Worm (Caenorhabditis elegans): ENCODE measurements around the gene rnp-3.
"Not testable (repeated sequence)": the region's sequence is repeated elsewhere in the genome, so short reads cannot be mapped to it uniquely, and the experiment has no call there.

rnp-3 gene

DNA sequence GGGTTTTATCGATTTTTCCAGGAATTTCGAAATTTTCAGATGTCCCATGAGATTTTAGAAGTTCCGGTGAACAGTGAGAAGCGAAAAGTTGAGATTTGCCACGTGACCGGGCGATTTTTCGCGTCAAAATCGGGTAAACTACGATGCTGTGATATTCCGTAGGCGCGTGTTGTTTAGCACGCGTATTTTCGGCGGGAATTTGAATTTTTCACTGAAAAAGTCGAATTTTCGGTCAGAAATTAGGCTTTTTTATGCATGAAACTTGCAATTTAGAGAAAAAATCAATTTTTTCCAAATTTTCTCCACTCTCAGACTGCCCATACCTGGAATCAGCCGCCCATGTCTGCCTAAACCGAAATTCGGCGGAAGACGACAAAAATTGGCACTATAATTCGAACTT, 4.5 kb downstream of the rnp-3 start, which contains the start of gene tsen-34:
Gene tsen-34 (plus strand): TSS at position 34 of the 400 bp plus-strand sequence.
- TF ChIP-seq ztf-29 (GFP tag; IDR thresholded peaks at IDR 0.05) = no peak
- no peak for TF ChIP-seq ztf-23 (GFP tag; IDR thresholded peaks at IDR 0.05)
- no peak for TF ChIP-seq T22C8.4 (GFP tag; IDR thresholded peaks at IDR 0.05)
- no peak for TF ChIP-seq ref-1 (GFP tag; conservative IDR thresholded peaks at IDR 0.05)
- no peak for TF ChIP-seq cog-1 (tag; optimal IDR thresholded peaks at IDR 0.05)
- TF ChIP-seq flt-1 (GFP tag; IDR thresholded peaks at IDR 0.05) = no peak
- TF ChIP-seq tab-1 (GFP tag; IDR thresholded peaks at IDR 0.05) = no peak
- TF ChIP-seq med-1 (GFP tag; optimal IDR thresholded peaks at IDR 0.05; ENCODE audit: insufficient read depth) = no peak
- TF ChIP-seq klf-2 (GFP tag; conservative IDR thresholded peaks at IDR 0.05) = no peak

- TF ChIP-seq ztf-23 (GFP tag; IDR thresholded peaks at IDR 0.05) = 0 out of 2 replicates have a peak, but pooled peaks have one; percentile 39
Observed at ce11 chrIV:4180032-4180431, 6.1 kb downstream of the rnp-3 start.

DNA sequence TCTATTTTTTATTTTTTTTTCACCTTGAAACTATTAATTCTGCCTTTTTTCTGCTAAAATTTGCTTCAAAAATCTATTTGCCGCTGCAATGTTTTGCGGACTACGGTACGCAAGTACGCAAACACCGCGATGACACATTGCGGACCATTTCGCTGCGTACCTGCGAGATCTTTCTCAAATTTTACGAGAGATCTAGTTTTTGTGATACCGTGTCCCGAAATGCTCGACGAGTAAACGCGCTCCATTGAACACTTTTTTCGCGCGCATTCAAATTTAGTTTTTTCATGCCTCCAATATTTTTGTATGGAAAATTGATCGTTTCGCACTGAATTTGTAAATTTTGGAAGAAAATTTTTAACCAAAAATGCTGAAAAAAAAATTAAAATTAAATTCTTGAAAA, 10.9 kb downstream of the rnp-3 start:
- TF ChIP-seq flt-1 (GFP tag; IDR thresholded peaks at IDR 0.05) (peak; percentile 51; the same call in 1 of the 2 replicates), ztf-23 (GFP tag; IDR thresholded peaks at IDR 0.05) (peak; percentile 78)

DNA sequence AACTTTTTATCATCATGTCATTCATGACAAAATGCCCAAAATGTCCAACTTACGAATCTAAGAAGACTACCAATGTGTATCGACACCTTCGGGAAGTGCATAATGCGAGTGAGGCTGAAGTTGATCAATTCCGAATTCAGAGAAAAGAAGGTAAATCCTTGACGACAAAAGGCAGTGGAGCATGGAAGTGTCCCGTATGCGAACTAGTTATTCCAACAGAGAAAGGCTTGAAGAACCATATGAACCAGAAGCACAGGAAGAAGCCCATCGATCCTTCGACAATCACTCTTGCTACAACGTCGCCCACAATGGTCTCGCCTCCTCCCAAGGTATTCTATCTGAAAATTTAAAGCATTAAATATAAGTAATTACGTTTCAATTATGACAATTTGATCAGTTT, 12.2 kb downstream of the rnp-3 start, which contains the start of gene K08D10.11:
Gene K08D10.11 (minus strand): TSS at position 101 of the 400 bp plus-strand sequence.
- TF ChIP-seq med-1 (GFP tag; optimal IDR thresholded peaks at IDR 0.05; ENCODE audit: insufficient read depth); flt-1 (GFP tag; IDR thresholded peaks at IDR 0.05); tab-1 (GFP tag; IDR thresholded peaks at IDR 0.05): not testable (repeated sequence)

ce11 chrIV:4196729-4197128, 22.8 kb downstream of the rnp-3 start, which contains the start of gene K06B9.6:
Gene K06B9.6 (minus strand): TSS chrIV:4196829.
- TF ChIP-seq ztf-29 (GFP tag; IDR thresholded peaks at IDR 0.05); ref-1 (GFP tag; conservative IDR thresholded peaks at IDR 0.05); cog-1 (tag; optimal IDR thresholded peaks at IDR 0.05): not testable (repeated sequence)

DNA sequence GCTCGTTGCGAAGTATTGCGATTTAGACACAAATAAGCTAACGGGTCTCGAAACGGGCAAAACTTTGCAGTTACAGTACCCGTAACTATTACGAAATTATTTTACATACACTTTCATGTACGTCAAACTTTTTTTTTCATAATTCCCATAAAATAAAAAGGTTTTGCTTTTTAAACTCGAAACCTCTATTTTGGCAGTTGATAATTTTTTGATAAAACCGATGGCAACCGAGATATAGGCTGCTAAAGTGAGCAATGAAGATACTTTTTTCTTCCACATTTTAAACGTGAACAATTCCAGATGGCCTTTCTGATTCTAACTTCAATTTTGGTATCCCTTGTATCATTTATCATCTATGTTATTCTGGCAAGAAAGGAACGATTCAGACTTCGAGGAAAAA, 23.3 kb downstream of the rnp-3 start, which contains the start of gene cyp-25A6:
Gene cyp-25A6 (plus strand): TSS at position 301 of the 400 bp plus-strand sequence.
- not testable (repeated sequence) for TF ChIP-seq ztf-23 (GFP tag; IDR thresholded peaks at IDR 0.05); cog-1 (tag; optimal IDR thresholded peaks at IDR 0.05); tab-1 (GFP tag; IDR thresholded peaks at IDR 0.05)

DNA sequence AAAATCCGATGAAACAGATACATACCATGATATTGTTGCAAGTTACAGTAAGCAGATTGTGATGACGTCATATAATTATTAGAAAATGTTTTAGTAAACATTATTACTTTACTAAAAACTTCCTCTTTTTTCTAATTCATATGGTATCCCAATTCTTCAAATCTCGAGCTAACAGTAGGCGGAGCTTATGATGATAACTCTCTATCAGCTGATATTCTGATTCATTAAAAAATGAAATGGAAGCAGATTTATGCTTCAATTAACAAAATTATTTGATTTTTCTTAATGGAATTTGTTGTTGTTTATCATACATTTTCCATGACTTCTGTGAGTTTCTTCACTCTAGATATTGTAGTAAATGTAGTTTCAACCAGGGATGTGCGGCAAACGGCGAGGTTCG, 30.4 kb downstream of the rnp-3 start, which contains the start of gene pax-2:
Gene pax-2 (minus strand): TSS at position 101 of the 400 bp plus-strand sequence.
- TF ChIP-seq ztf-23 (GFP tag; IDR thresholded peaks at IDR 0.05) (no peak), med-1 (GFP tag; optimal IDR thresholded peaks at IDR 0.05; ENCODE audit: insufficient read depth) (no peak), cog-1 (tag; optimal IDR thresholded peaks at IDR 0.05) (no peak), T22C8.4 (GFP tag; IDR thresholded peaks at IDR 0.05) (no peak), klf-2 (GFP tag; conservative IDR thresholded peaks at IDR 0.05) (no peak), tab-1 (GFP tag; IDR thresholded peaks at IDR 0.05) (no peak), ztf-29 (GFP tag; IDR thresholded peaks at IDR 0.05) (no peak), ref-1 (GFP tag; conservative IDR thresholded peaks at IDR 0.05) (no peak), flt-1 (GFP tag; IDR thresholded peaks at IDR 0.05) (no peak)

DNA sequence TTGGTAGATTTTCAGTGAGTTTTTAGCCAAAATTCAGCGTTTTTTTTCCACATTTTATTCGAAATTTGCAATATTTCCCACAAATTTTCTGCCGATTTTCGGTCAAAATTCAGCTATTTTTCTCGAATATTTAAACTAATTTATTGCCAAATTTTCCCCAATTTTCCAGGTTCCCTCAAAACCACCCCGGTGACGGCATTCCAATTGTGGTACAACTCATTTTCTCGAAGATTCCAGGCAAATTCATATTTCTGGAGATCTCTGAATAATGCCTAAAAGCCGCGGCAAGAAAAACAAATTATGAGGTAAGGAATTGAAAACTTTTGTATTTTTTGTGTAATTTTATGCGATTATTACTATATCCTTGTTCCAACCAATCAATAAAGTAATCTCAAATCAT, 33.2 kb downstream of the rnp-3 start, which contains the start of gene osgn-1:
Gene osgn-1 (plus strand): TSS at position 301 of the 400 bp plus-strand sequence.
- TF ChIP-seq ztf-23 (GFP tag; IDR thresholded peaks at IDR 0.05) = no peak
- TF ChIP-seq T22C8.4 (GFP tag; IDR thresholded peaks at IDR 0.05) = no peak
- TF ChIP-seq flt-1 (GFP tag; IDR thresholded peaks at IDR 0.05) = no peak

DNA sequence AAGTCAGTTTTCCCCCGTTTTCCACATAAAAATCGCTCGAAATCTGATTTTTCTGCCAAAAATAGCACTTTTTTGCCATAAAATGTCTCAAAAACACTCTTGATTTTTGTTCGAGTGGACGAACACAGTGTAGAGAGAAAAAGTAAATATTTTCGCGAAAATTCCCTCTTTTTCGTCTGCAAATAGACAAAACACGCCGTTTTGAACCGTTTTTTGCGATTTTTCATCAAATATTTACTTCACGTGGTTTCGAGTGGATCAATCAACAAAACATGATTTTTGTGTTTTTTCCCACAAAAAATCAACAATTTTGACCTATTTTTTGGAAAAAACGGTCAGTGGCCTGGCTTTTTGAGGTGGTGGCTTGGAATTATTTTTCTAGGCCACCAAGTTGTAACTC, 35.2 kb downstream of the rnp-3 start:
- TF ChIP-seq klf-2 (GFP tag; conservative IDR thresholded peaks at IDR 0.05) = no peak

DNA sequence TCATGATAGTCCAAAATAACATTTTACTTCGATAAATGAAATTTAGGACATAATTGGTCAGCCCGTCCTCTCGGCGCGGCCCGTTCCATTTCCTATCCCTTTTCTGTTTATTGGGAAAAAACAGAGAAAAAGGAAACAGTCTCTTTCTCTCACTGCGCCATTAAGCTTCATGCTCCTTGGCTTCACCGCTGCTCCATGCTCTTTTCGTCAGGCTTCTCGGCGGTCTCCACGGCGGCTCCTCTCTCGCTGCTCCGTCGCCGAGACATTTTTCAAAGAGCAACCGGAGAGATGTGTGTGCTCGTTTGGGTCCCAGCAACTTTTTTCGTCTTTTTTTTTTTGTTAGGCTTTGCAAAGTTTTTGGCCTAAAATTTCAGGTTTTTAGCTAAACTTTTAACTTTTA, 37.0 kb downstream of the rnp-3 start:
- TF ChIP-seq T22C8.4 (GFP tag; IDR thresholded peaks at IDR 0.05) = no peak
- TF ChIP-seq flt-1 (GFP tag; IDR thresholded peaks at IDR 0.05) = no peak
- TF ChIP-seq tab-1 (GFP tag; IDR thresholded peaks at IDR 0.05) = no peak
- TF ChIP-seq med-1 (GFP tag; optimal IDR thresholded peaks at IDR 0.05; ENCODE audit: insufficient read depth) = no peak
- TF ChIP-seq ztf-29 (GFP tag; IDR thresholded peaks at IDR 0.05) = no peak
- TF ChIP-seq cog-1 (tag; optimal IDR thresholded peaks at IDR 0.05) = no peak
- TF ChIP-seq ztf-23 (GFP tag; IDR thresholded peaks at IDR 0.05) = no peak
- TF ChIP-seq klf-2 (GFP tag; conservative IDR thresholded peaks at IDR 0.05) = no peak
- TF ChIP-seq ref-1 (GFP tag; conservative IDR thresholded peaks at IDR 0.05) = no peak

- TF ChIP-seq tab-1 (GFP tag; IDR thresholded peaks at IDR 0.05) (no peak), flt-1 (GFP tag; IDR thresholded peaks at IDR 0.05) (no peak), ztf-23 (GFP tag; IDR thresholded peaks at IDR 0.05) (no peak), ref-1 (GFP tag; conservative IDR thresholded peaks at IDR 0.05) (no peak), cog-1 (tag; optimal IDR thresholded peaks at IDR 0.05) (no peak), klf-2 (GFP tag; conservative IDR thresholded peaks at IDR 0.05) (no peak), med-1 (GFP tag; optimal IDR thresholded peaks at IDR 0.05; ENCODE audit: insufficient read depth) (no peak), T22C8.4 (GFP tag; IDR thresholded peaks at IDR 0.05) (no peak), ztf-29 (GFP tag; IDR thresholded peaks at IDR 0.05) (no peak)
Observed at ce11 chrIV:4212733-4213132, 38.8 kb downstream of the rnp-3 start.

All from whole organism, midembryonic.